Worm (Caenorhabditis elegans) whole organism, young adult: ENCODE measurements around the gene sre-56.

Source experiments
- F39B2.1 ChIP-seq: fragments of 200-800 bp; sonication (Bioruptor generic); IDR thresholded peaks from 2 replicates; pipeline ENCODE4 v1.3.6; 2022; ENCODE audit warnings: missing genetic modification reagents, missing genetic modification characterization, missing compliant biosample characterization
- F49E8.2 ChIP-seq: sonication (generic microtip); optimal IDR thresholded peaks from 3 replicates; lab custom pipeline; 2017; ENCODE audit warnings: missing genetic modification characterization, mild to moderate bottlenecking, missing compliant biosample characterization, antibody characterized with exemption, moderate library complexity; ENCODE audit not compliant: insufficient read depth
- K11D2.4 ChIP-seq: fragments of 200-800 bp; sonication (Bioruptor generic); IDR thresholded peaks from 2 replicates; pipeline ENCODE4 v1.3.6; 2022; ENCODE audit warnings: missing genetic modification reagents, missing genetic modification characterization, missing compliant biosample characterization
- K12H6.12 ChIP-seq: fragments of 200-800 bp; sonication (Bioruptor generic); optimal IDR thresholded peaks from 2 replicates; lab custom pipeline; 2018; ENCODE audit warnings: mild to moderate bottlenecking, missing genetic modification characterization, missing compliant biosample characterization
- attf-6 ChIP-seq: fragments of 200-800 bp; sonication (Bioruptor generic); IDR thresholded peaks from 2 replicates; pipeline ENCODE4 v1.3.6; 2022; ENCODE audit warnings: missing genetic modification reagents, missing genetic modification characterization, missing compliant biosample characterization
- bed-2 ChIP-seq: fragments of 200-800 bp; sonication (Bioruptor generic); IDR thresholded peaks from 2 replicates; pipeline ENCODE4 v1.3.6; 2022; ENCODE audit warnings: missing genetic modification reagents, missing genetic modification characterization, missing compliant biosample characterization
- cebp-2 ChIP-seq: fragments of 200-800 bp; sonication (Bioruptor generic); IDR thresholded peaks from 2 replicates; pipeline ENCODE4 v1.3.6; 2022; ENCODE audit warnings: missing genetic modification characterization, missing compliant biosample characterization
- ceh-40 ChIP-seq: fragments of 200-800 bp; sonication (Bioruptor generic); IDR thresholded peaks from 2 replicates; pipeline ENCODE4 v1.3.6; 2022; ENCODE audit warnings: missing genetic modification characterization, missing compliant biosample characterization
- die-1 ChIP-seq: sonication (generic microtip); optimal IDR thresholded peaks from 2 replicates; lab custom pipeline; 2016; ENCODE audit warnings: missing genotype, mild to moderate bottlenecking, missing genetic modification characterization, missing compliant biosample characterization
- dpff-1 ChIP-seq: sonication (generic microtip); optimal IDR thresholded peaks from 2 replicates; lab custom pipeline; 2017; ENCODE audit warnings: mild to moderate bottlenecking, missing genetic modification characterization, missing compliant biosample characterization
- egl-44 ChIP-seq: fragments of 200-800 bp; sonication (Bioruptor generic); IDR thresholded peaks from 2 replicates; pipeline ENCODE4 v1.3.6; 2022; ENCODE audit warnings: missing genetic modification reagents, missing genetic modification characterization, missing compliant biosample characterization
- fkh-3 ChIP-seq: sonication (generic microtip); optimal IDR thresholded peaks from 2 replicates; lab custom pipeline; 2016; ENCODE audit warnings: mild to moderate bottlenecking, missing genetic modification characterization, missing compliant biosample characterization
- him-1 ChIP-seq: sonication (generic microtip); optimal IDR thresholded peaks from 2 replicates; lab custom pipeline; 2016; ENCODE audit warnings: missing genotype, missing genetic modification reagents, missing genetic modification characterization, missing compliant biosample characterization
- lin-54 ChIP-seq: fragments of 200-800 bp; sonication (Bioruptor generic); optimal IDR thresholded peaks from 2 replicates; lab custom pipeline; 2018; ENCODE audit warnings: mild to moderate bottlenecking, missing genetic modification characterization, missing compliant biosample characterization
- lir-1 ChIP-seq: fragments of 200-800 bp; sonication (Bioruptor generic); conservative IDR thresholded peaks from 2 replicates; pipeline ENCODE4 v1.3.6; 2022; ENCODE audit warnings: missing genetic modification reagents, missing genetic modification characterization, missing compliant biosample characterization
- nfyb-1 ChIP-seq: fragments of 200-800 bp; sonication (Bioruptor generic); IDR thresholded peaks from 2 replicates; pipeline ENCODE4 v1.3.6; 2022; ENCODE audit warnings: missing genetic modification reagents, missing genetic modification characterization, missing compliant biosample characterization
- nhr-27 ChIP-seq: fragments of 200-800 bp; sonication (Bioruptor generic); optimal IDR thresholded peaks from 2 replicates; lab custom pipeline; 2018; ENCODE audit warnings: mild to moderate bottlenecking, missing genetic modification characterization, moderate library complexity, missing compliant biosample characterization
- nhr-80 ChIP-seq: sonication (generic microtip); optimal IDR thresholded peaks from 2 replicates; lab custom pipeline; 2016; ENCODE audit warnings: missing genetic modification characterization, missing compliant biosample characterization
- rpc-1 ChIP-seq, 2 experiments: fragments of 150-350 bp in 1 of 2; sonication (generic microtip) in 1 of 2; optimal IDR thresholded peaks; 2 replicates each; lab custom pipeline; 2014 to 2018; ENCODE audit warnings: missing biosample characterization in 1 of 2, missing genetic modification characterization in 1 of 2, missing genetic modification reagents in 1 of 2, missing genotype in 1 of 2
- snpc-1.1 ChIP-seq: sonication (generic microtip); optimal IDR thresholded peaks from 2 replicates; lab custom pipeline; 2017; ENCODE audit warnings: missing genetic modification characterization, mild to moderate bottlenecking, missing compliant biosample characterization, antibody characterized with exemption, moderate library complexity, missing genotype, missing genetic modification reagents; ENCODE audit not compliant: insufficient read depth
- snpc-1.3 ChIP-seq: sonication (generic microtip); optimal IDR thresholded peaks from 2 replicates; lab custom pipeline; 2017; ENCODE audit warnings: missing genetic modification characterization, mild to moderate bottlenecking, missing compliant biosample characterization, antibody characterized with exemption, moderate library complexity, missing genotype, missing genetic modification reagents; ENCODE audit not compliant: insufficient read depth
- snpc-3.4 ChIP-seq: sonication (generic microtip); optimal IDR thresholded peaks from 2 replicates; lab custom pipeline; 2017; ENCODE audit warnings: missing genetic modification characterization, mild to moderate bottlenecking, missing compliant biosample characterization, antibody characterized with exemption, moderate library complexity, missing genotype, missing genetic modification reagents
- tbp1 ChIP-seq: fragments of 200-800 bp; sonication (Bioruptor generic); optimal IDR thresholded peaks from 2 replicates; lab custom pipeline; 2018; ENCODE audit warnings: mild to moderate bottlenecking, missing genetic modification characterization, missing compliant biosample characterization
- tbx-9 ChIP-seq: sonication (generic microtip); optimal IDR thresholded peaks from 2 replicates; lab custom pipeline; 2016; ENCODE audit warnings: borderline replicate concordance, missing genetic modification characterization, inconsistent platforms, missing compliant biosample characterization
- unc-62 ChIP-seq: fragments of 150-350 bp; optimal IDR thresholded peaks from 2 replicates; lab custom pipeline; 2014; ENCODE audit warnings: missing biosample characterization, missing genetic modification reagents, missing genetic modification characterization
- zim-3 ChIP-seq: sonication (generic microtip); optimal IDR thresholded peaks from 2 replicates; lab custom pipeline; 2017; ENCODE audit warnings: mild to moderate bottlenecking, missing genetic modification characterization, moderate library complexity, missing compliant biosample characterization

The sre-56 gene

DNA sequence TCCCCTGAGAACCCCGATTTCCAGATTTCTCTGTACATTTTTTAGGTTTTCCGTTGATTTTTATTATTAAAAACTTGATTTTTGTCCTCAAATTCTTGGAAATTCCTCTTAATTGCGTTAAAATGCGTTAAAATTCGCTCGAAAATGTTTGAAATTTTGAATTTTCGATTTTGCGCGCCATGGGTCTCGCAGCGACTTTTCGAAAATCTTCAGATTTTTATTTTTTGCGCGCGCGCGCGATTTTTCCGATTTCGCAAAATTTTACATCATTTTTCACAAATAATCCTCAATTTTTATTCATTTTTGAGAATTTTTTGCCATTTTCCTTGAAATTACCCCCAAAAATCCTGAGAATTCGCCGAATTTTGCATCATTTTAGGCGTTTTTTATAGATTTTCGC is 40.2 kb upstream of the sre-56 start (continued):
- TF ChIP-seq nhr-27 (tag; lab: Kevin White, UChicago) (no peak), dpff-1 (tag; lab: Kevin White, UChicago) (no peak), nhr-80 (tag; lab: Kevin White, UChicago) (no peak), attf-6 (GFP tag; lab: Robert Waterston, UW) (no peak)

DNA sequence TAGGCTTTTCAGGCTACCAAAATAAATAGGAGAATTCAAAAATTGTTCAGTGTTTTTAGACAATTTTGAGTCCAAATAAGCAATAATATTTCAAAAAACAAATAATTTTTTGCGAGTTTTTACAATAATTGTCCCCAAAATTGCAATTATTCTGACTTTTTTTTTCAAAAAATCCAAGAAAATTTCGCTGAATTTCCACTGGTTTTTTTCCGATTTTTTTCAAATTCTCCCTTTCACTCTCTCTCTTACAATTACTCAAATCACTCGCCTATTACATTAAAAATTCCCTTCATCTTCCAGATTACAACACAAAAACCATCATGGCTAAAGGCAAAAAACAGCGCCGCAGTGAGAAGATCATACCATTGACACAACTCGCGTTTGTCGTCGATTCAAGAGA is 35.2 kb upstream of the sre-56 start, which contains the start of gene Y57A10A.31:
Gene Y57A10A.31, plus strand, starts transcription at position 301 of the 400 bp plus-strand sequence.
- TF ChIP-seq tbp1 (GFP tag; lab: Kevin White, UChicago): no peak
- TF ChIP-seq F39B2.1 (GFP tag; lab: Robert Waterston, UW): no peak
- TF ChIP-seq him-1: no peak
- no peak for TF ChIP-seq unc-62 (GFP tag; lab: Kevin White, UChicago)
- no peak for TF ChIP-seq K12H6.12 (tag; lab: Kevin White, UChicago)

DNA sequence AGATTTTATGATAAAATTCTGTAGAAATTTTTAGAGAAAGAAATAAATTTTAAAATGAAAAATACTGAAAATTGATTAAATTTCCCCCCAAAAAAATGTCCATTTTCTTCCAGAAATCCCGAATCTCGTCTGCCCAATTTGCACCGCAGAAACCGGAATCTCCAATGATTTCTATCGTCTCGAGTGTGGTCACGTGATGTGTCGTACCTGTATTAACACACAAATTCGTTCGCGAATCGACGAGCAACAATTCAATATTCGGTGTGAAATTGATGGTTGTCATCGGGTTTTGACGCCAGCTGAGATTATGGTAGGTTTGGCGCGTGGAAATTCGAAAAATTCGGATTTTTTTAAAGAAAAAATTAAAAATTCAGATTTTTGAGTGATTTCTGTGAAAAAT is 27.7 kb upstream of the sre-56 start:
- no peak for TF ChIP-seq lir-1 (GFP tag; lab: Robert Waterston, UW)
- TF ChIP-seq rpc-1 (optimal IDR thresholded peaks at IDR 0.05; lab: Kevin White, UChicago): no peak
- no peak for TF ChIP-seq rpc-1 (tag; optimal IDR thresholded peaks at IDR 0.05; lab: Kevin White, UChicago)
- TF ChIP-seq die-1: no peak
- TF ChIP-seq zim-3 (tag; lab: Kevin White, UChicago): no peak
- TF ChIP-seq him-1: no peak
- no peak for TF ChIP-seq tbx-9 (tag; lab: Kevin White, UChicago)

DNA sequence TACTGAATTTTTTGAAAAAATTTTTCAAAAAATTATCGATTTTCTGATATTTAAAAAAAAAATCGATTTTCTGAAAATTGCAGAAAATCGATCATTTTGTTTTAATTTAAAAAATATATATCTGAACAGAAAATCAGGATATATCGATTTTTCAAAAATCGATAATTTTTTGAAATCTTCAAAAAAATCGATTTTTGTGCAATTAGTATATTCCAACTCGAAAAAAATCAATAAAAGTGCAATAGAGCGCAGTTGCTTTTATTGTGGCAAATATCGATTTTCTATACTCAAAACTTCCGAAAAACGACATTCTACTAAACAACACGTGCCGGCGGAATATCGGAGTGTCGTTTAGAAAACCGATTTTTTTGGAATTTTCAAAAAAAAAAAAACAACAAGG is 23.6 kb upstream of the sre-56 start:
- peak; percentile 25 for TF ChIP-seq snpc-1.3 (tag; lab: Kevin White, UChicago)
- peak; percentile 41 for TF ChIP-seq F49E8.2 (tag; lab: Kevin White, UChicago)
- no peak for TF ChIP-seq nhr-80 (tag; lab: Kevin White, UChicago)
- TF ChIP-seq attf-6 (GFP tag; lab: Robert Waterston, UW): 0 out of 2 replicates have a peak, but pooled peaks have one; percentile 36

DNA sequence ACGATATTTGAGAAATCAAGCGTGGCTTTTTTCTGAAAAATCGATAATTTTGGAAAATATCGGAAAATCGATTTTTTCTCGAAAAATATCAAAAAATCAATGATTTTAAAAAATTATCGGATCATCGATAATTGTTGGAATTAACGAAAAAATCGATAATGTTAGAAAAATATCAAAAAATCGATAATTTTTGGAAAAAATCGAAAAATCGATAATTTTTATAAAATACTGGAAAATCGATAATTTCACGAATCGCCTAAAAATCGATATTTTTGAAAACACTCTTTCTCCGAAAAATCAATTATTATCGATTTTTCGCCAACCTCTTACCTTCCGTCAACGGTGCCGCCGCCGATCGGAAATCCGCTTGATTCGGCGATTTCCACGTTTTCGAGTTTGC is 23.0 kb upstream of the sre-56 start:
- TF ChIP-seq K11D2.4 (GFP tag; lab: Robert Waterston, UW) (no peak), snpc-3.4 (tag; lab: Kevin White, UChicago) (no peak), snpc-1.1 (tag; lab: Kevin White, UChicago) (no peak), bed-2 (GFP tag; lab: Robert Waterston, UW) (no peak), nfyb-1 (GFP tag; lab: Robert Waterston, UW) (no peak)
- TF ChIP-seq, all 124 proteins: peak for 0

DNA sequence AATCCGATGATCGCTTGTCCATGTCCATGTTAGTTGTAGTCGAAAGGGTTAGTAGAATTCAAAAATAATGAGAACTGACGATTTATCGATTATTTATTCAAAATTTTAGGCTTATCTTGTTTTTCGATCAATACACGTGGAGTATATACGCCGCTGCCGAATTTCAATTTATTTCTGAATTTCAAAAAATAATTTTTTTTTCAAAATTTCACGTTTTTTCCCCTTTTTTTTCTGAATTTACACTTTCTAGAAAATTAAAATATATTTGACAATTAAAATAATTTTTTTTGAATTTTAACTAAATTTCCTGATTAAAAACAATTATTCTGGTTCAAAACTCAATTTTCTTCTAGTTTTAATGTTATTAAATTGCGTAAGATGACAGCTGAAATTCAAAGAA is 21.9 kb upstream of the sre-56 start, which contains the start of gene C50E10.1:
Gene C50E10.1, minus strand, starts transcription at position 101 of the 400 bp plus-strand sequence.
- no peak for TF ChIP-seq cebp-2 (GFP tag; lab: Robert Waterston, UW)
- no peak for TF ChIP-seq lir-1 (GFP tag; lab: Robert Waterston, UW)
- TF ChIP-seq ceh-40 (GFP tag; lab: Robert Waterston, UW): no peak
- no peak for TF ChIP-seq snpc-1.1 (tag; lab: Kevin White, UChicago)
- no peak for TF ChIP-seq snpc-3.4 (tag; lab: Kevin White, UChicago)
- no peak for TF ChIP-seq egl-44 (GFP tag; lab: Robert Waterston, UW)
- no peak for TF ChIP-seq fkh-3 (tag; lab: Kevin White, UChicago)
- no peak for TF ChIP-seq lin-54 (GFP tag; lab: Kevin White, UChicago)
